Fruit fly (Drosophila melanogaster): Measurements from ENCODE around the gene Thor.
A peak's percentile ranks its signal among the peaks of the same experiment; 100 is the strongest.

Thor gene

dm6 chr2L:3457007-3457406 lies 21.2 kb upstream of the Thor start, which contains the start of the genes Cog3 and Sec5 (continued):
- no peak for TF ChIP-seq CG31388 (GFP tag; optimal IDR thresholded peaks at IDR 0.05)
- no peak for TF ChIP-seq fd102C (GFP tag; optimal IDR thresholded peaks at IDR 0.05)
- no peak for TF ChIP-seq CG10431 (GFP tag; optimal IDR thresholded peaks at IDR 0.05)
- TF ChIP-seq CG7556 (GFP tag; optimal IDR thresholded peaks at IDR 0.05) = peak; percentile 38
- TF ChIP-seq CG5180 (GFP tag; optimal IDR thresholded peaks at IDR 0.05) = no peak
- peak; percentile 49 for TF ChIP-seq Dek (tag; optimal IDR thresholded peaks at IDR 0.05)
- TF ChIP-seq toy (GFP tag; IDR thresholded peaks at IDR 0.05) = no peak
- no peak; the same call in 1 of the 2 replicates for TF ChIP-seq HLH3B (GFP tag; IDR thresholded peaks at IDR 0.05)
- TF ChIP-seq NC2β (GFP tag; optimal IDR thresholded peaks at IDR 0.05) = peak; percentile 17
- no peak for TF ChIP-seq org-1 (GFP tag; optimal IDR thresholded peaks at IDR 0.05)
- TF ChIP-seq klu (GFP tag; IDR thresholded peaks at IDR 0.05) = peak; percentile 60; the same call in 1 of the 2 replicates
- TF ChIP-seq CoRest (tag; optimal IDR thresholded peaks at IDR 0.05) = peak; percentile 72
- peak; percentile 46; the same call in 1 of the 2 replicates for TF ChIP-seq CG32772 (GFP tag; IDR thresholded peaks at IDR 0.05)
- TF ChIP-seq nmo (GFP tag; optimal IDR thresholded peaks at IDR 0.05) = peak; percentile 72
- no peak for TF ChIP-seq abd-A (tag; optimal IDR thresholded peaks at IDR 0.05)
- no peak for TF ChIP-seq Ravus (GFP tag; IDR thresholded peaks at IDR 0.05)
- peak; percentile 20 for TF ChIP-seq Bteb2 (GFP tag; optimal IDR thresholded peaks at IDR 0.05)
- TF ChIP-seq luna (GFP tag; optimal IDR thresholded peaks at IDR 0.05) = no peak
- no peak for TF ChIP-seq jigr1 (GFP tag; IDR thresholded peaks at IDR 0.05)
- TF ChIP-seq sima (GFP tag; optimal IDR thresholded peaks at IDR 0.05) = no peak
- no peak for TF ChIP-seq her (GFP tag; optimal IDR thresholded peaks at IDR 0.05)
- TF ChIP-seq Hey (tag; optimal IDR thresholded peaks at IDR 0.05) = no peak
- peak; percentile 97 for TF ChIP-seq row (GFP tag; IDR thresholded peaks at IDR 0.05)
- peak; percentile 67 for TF ChIP-seq Bdp1 (GFP tag; optimal IDR thresholded peaks at IDR 0.05)
- no peak for TF ChIP-seq hth (optimal IDR thresholded peaks at IDR 0.05)
- peak; percentile 22 for TF ChIP-seq ftz-f1 (GFP tag; optimal IDR thresholded peaks at IDR 0.05)
- peak; percentile 46; the same call in 1 of the 2 replicates for TF ChIP-seq CG31224 (GFP tag; IDR thresholded peaks at IDR 0.05)
- peak; percentile 17; the same call in 1 of the 3 replicates for TF ChIP-seq CG14050 (GFP tag; IDR thresholded peaks at IDR 0.05)
- no peak for TF ChIP-seq h (optimal IDR thresholded peaks at IDR 0.05)
- TF ChIP-seq Xbp1 (GFP tag; optimal IDR thresholded peaks at IDR 0.05) = peak; percentile 58
- TF ChIP-seq CG6654 (GFP tag; optimal IDR thresholded peaks at IDR 0.05) = no peak
- 0 out of 2 replicates have a peak, but pooled peaks have one; percentile 26 for TF ChIP-seq Scr (GFP tag; IDR thresholded peaks at IDR 0.05; ENCODE audit: partially characterized antibody)
- TF ChIP-seq CG10267 (tag; optimal IDR thresholded peaks at IDR 0.05) = peak; percentile 98
- no peak for TF ChIP-seq danr (GFP tag; IDR thresholded peaks at IDR 0.05)
- no peak for TF ChIP-seq Poxn (GFP tag; IDR thresholded peaks at IDR 0.05)
- no peak for TF ChIP-seq lov (optimal IDR thresholded peaks at IDR 0.05)
- TF ChIP-seq lov (GFP tag; IDR thresholded peaks at IDR 0.05) = no peak
- TF ChIP-seq Nf-YC (tag; optimal IDR thresholded peaks at IDR 0.05) = peak; percentile 75
- TF ChIP-seq Nf-YA (GFP tag; IDR thresholded peaks at IDR 0.05) = no peak
- peak; percentile 18 for TF ChIP-seq CG12942 (GFP tag; optimal IDR thresholded peaks at IDR 0.05)
- TF ChIP-seq wdn (GFP tag; IDR thresholded peaks at IDR 0.05) = no peak
- TF ChIP-seq HmgZ (tag; optimal IDR thresholded peaks at IDR 0.05) = peak; percentile 38
- TF ChIP-seq fd64A (GFP tag; optimal IDR thresholded peaks at IDR 0.05) = no peak
- TF ChIP-seq fu2 (GFP tag; optimal IDR thresholded peaks at IDR 0.05) = peak; percentile 58
- peak; percentile 56 for TF ChIP-seq CG11247 (GFP tag; IDR thresholded peaks at IDR 0.05)
- TF ChIP-seq sug (tag; optimal IDR thresholded peaks at IDR 0.05) = peak; percentile 81
- no peak for TF ChIP-seq seq (GFP tag; IDR thresholded peaks at IDR 0.05)
- no peak for TF ChIP-seq CG10321 (GFP tag; IDR thresholded peaks at IDR 0.05)
- peak; percentile 83 for TF ChIP-seq CG12391 (tag; optimal IDR thresholded peaks at IDR 0.05)
- no peak for TF ChIP-seq Neu2 (GFP tag; optimal IDR thresholded peaks at IDR 0.05; ENCODE audit: borderline replicate concordance)
- no peak for TF ChIP-seq br (optimal IDR thresholded peaks at IDR 0.05)
- peak; percentile 79 for TF ChIP-seq CG14710 (tag; optimal IDR thresholded peaks at IDR 0.05)
- peak; percentile 86 for TF ChIP-seq YL-1 (GFP tag; optimal IDR thresholded peaks at IDR 0.05)
